Worm (Caenorhabditis elegans) whole organism, young adult: ENCODE results near the gene npr-4.
A peak's percentile ranks its signal among the peaks of the same experiment; 100 is the strongest.

Experiments used
- B0035.1 ChIP-seq: sonication (generic microtip); optimal IDR thresholded peaks from 2 replicates; lab custom pipeline; 2016; ENCODE audit warnings: missing genetic modification characterization, mild to moderate bottlenecking, missing compliant biosample characterization, missing genotype, missing genetic modification reagents
- F10E7.11 ChIP-seq: sonication (generic microtip); optimal IDR thresholded peaks from 2 replicates; lab custom pipeline; 2017; ENCODE audit warnings: mild to moderate bottlenecking, missing genetic modification characterization, moderate library complexity, missing compliant biosample characterization
- F22D6.2 ChIP-seq: sonication (generic microtip); optimal IDR thresholded peaks from 2 replicates; lab custom pipeline; 2016; ENCODE audit warnings: mild to moderate bottlenecking, missing genetic modification characterization, missing compliant biosample characterization
- F23B12.7 ChIP-seq: sonication (generic microtip); optimal IDR thresholded peaks from 2 replicates; lab custom pipeline; 2017; ENCODE audit warnings: missing genetic modification characterization, mild to moderate bottlenecking, missing compliant biosample characterization, antibody characterized with exemption, moderate library complexity; ENCODE audit not compliant: insufficient read depth
- F33H1.4 ChIP-seq: fragments of 200-800 bp; sonication (Bioruptor generic); IDR thresholded peaks from 2 replicates; pipeline ENCODE4 v1.3.6; 2022; ENCODE audit warnings: missing genetic modification reagents, missing genetic modification characterization, missing compliant biosample characterization
- F37B4.10 ChIP-seq: fragments of 200-800 bp; sonication (Bioruptor generic); IDR thresholded peaks from 2 replicates; pipeline ENCODE4 v1.3.6; 2022; ENCODE audit warnings: missing genetic modification characterization, missing compliant biosample characterization
- F52B5.7 ChIP-seq: sonication (generic microtip); optimal IDR thresholded peaks from 2 replicates; lab custom pipeline; 2016; ENCODE audit warnings: mild to moderate bottlenecking, missing genetic modification characterization, missing compliant biosample characterization
- K12H6.12 ChIP-seq: fragments of 200-800 bp; sonication (Bioruptor generic); optimal IDR thresholded peaks from 2 replicates; lab custom pipeline; 2018; ENCODE audit warnings: mild to moderate bottlenecking, missing genetic modification characterization, missing compliant biosample characterization
- T07F8.4 ChIP-seq: sonication (generic microtip); optimal IDR thresholded peaks from 2 replicates; lab custom pipeline; 2016; ENCODE audit warnings: mild to moderate bottlenecking, missing genetic modification characterization, moderate library complexity, missing compliant biosample characterization
- Y53G8AR.9 ChIP-seq: fragments of 200-800 bp; sonication (Bioruptor generic); conservative IDR thresholded peaks from 2 replicates; pipeline ENCODE4 v1.3.6; 2022; ENCODE audit warnings: missing genetic modification reagents, missing genetic modification characterization, missing compliant biosample characterization
- Y56A3A.18 ChIP-seq: fragments of 200-800 bp; sonication (Bioruptor generic); IDR thresholded peaks from 2 replicates; pipeline ENCODE4 v1.3.6; 2022; ENCODE audit warnings: missing genetic modification reagents, missing genetic modification characterization, missing compliant biosample characterization
- Y67H2A.10 ChIP-seq: fragments of 200-800 bp; sonication (Bioruptor generic); conservative IDR thresholded peaks from 2 replicates; pipeline ENCODE4 v1.3.6; 2022; ENCODE audit warnings: missing genetic modification reagents, missing genetic modification characterization, missing compliant biosample characterization
- Y79H2A.3 ChIP-seq: fragments of 200-800 bp; sonication (Bioruptor generic); conservative IDR thresholded peaks from 2 replicates; pipeline ENCODE4 v1.3.6; 2022; ENCODE audit warnings: missing genetic modification reagents, missing genetic modification characterization, missing compliant biosample characterization
- akir-1 ChIP-seq: fragments of 200-800 bp; sonication (Bioruptor generic); optimal IDR thresholded peaks from 2 replicates; lab custom pipeline; 2018; ENCODE audit warnings: mild to moderate bottlenecking, missing genetic modification characterization, moderate library complexity, missing compliant biosample characterization
- atf-7 ChIP-seq: sonication (generic microtip); optimal IDR thresholded peaks from 2 replicates; lab custom pipeline; 2017; ENCODE audit warnings: mild to moderate bottlenecking, missing genetic modification characterization, missing compliant biosample characterization
- athp-1 ChIP-seq: sonication (generic microtip); optimal IDR thresholded peaks from 2 replicates; lab custom pipeline; 2017; ENCODE audit warnings: mild to moderate bottlenecking, missing genetic modification characterization, missing compliant biosample characterization
- attf-6 ChIP-seq: fragments of 200-800 bp; sonication (Bioruptor generic); IDR thresholded peaks from 2 replicates; pipeline ENCODE4 v1.3.6; 2022; ENCODE audit warnings: missing genetic modification reagents, missing genetic modification characterization, missing compliant biosample characterization
- bed-1 ChIP-seq: fragments of 200-800 bp; sonication (Bioruptor generic); IDR thresholded peaks from 2 replicates; pipeline ENCODE4 v1.3.6; 2022; ENCODE audit warnings: missing genetic modification reagents, missing genetic modification characterization, missing compliant biosample characterization
- bed-2 ChIP-seq: fragments of 200-800 bp; sonication (Bioruptor generic); IDR thresholded peaks from 2 replicates; pipeline ENCODE4 v1.3.6; 2022; ENCODE audit warnings: missing genetic modification reagents, missing genetic modification characterization, missing compliant biosample characterization
- ceh-100 ChIP-seq: fragments of 200-800 bp; sonication (Bioruptor generic); IDR thresholded peaks from 2 replicates; pipeline ENCODE4 v1.3.6; 2022; ENCODE audit warnings: missing genetic modification reagents, missing genetic modification characterization, missing compliant biosample characterization
- ceh-27 ChIP-seq: fragments of 200-800 bp; sonication (Bioruptor generic); optimal IDR thresholded peaks from 2 replicates; lab custom pipeline; 2018; ENCODE audit warnings: mild to moderate bottlenecking, missing genetic modification characterization, moderate library complexity, missing compliant biosample characterization
- ceh-58 ChIP-seq: fragments of 200-800 bp; sonication (Bioruptor generic); IDR thresholded peaks from 2 replicates; pipeline ENCODE4 v1.3.6; 2022; ENCODE audit warnings: missing genetic modification characterization, missing compliant biosample characterization
- ceh-91 ChIP-seq: fragments of 200-800 bp; sonication (Bioruptor generic); IDR thresholded peaks from 2 replicates; pipeline ENCODE4 v1.3.6; 2022; ENCODE audit warnings: missing genetic modification reagents, missing genetic modification characterization, missing compliant biosample characterization
- chd-7 ChIP-seq: sonication (generic microtip); optimal IDR thresholded peaks from 2 replicates; lab custom pipeline; 2016; ENCODE audit warnings: mild to moderate bottlenecking, missing genetic modification characterization, moderate library complexity, missing compliant biosample characterization
- die-1 ChIP-seq: sonication (generic microtip); optimal IDR thresholded peaks from 2 replicates; lab custom pipeline; 2016; ENCODE audit warnings: missing genotype, mild to moderate bottlenecking, missing genetic modification characterization, missing compliant biosample characterization
- dox-1 ChIP-seq: fragments of 200-800 bp; sonication (Bioruptor generic); IDR thresholded peaks from 2 replicates; pipeline ENCODE4 v1.3.6; 2022; ENCODE audit warnings: missing genetic modification reagents, missing genetic modification characterization, missing compliant biosample characterization
- dpff-1 ChIP-seq: sonication (generic microtip); optimal IDR thresholded peaks from 2 replicates; lab custom pipeline; 2017; ENCODE audit warnings: mild to moderate bottlenecking, missing genetic modification characterization, missing compliant biosample characterization
- efl-1 ChIP-seq: fragments of 150-350 bp; optimal IDR thresholded peaks from 2 replicates; lab custom pipeline; 2014; ENCODE audit warnings: missing biosample characterization, missing genetic modification reagents, missing genetic modification characterization
- fkh-3 ChIP-seq: sonication (generic microtip); optimal IDR thresholded peaks from 2 replicates; lab custom pipeline; 2016; ENCODE audit warnings: mild to moderate bottlenecking, missing genetic modification characterization, missing compliant biosample characterization
- hmg-1.2 ChIP-seq: fragments of 200-800 bp; sonication (Bioruptor generic); IDR thresholded peaks from 2 replicates; pipeline ENCODE4 v1.3.6; 2022; ENCODE audit warnings: missing genetic modification reagents, missing genetic modification characterization, missing compliant biosample characterization
- hmg-20 ChIP-seq: fragments of 200-800 bp; sonication (Bioruptor generic); IDR thresholded peaks from 2 replicates; pipeline ENCODE4 v1.3.6; 2022; ENCODE audit warnings: missing genetic modification reagents, missing genetic modification characterization, missing compliant biosample characterization
- lag-1 ChIP-seq: fragments of 200-800 bp; sonication (Bioruptor generic); IDR thresholded peaks from 2 replicates; pipeline ENCODE4 v1.3.6; 2022; ENCODE audit warnings: missing genetic modification reagents, missing genetic modification characterization, missing compliant biosample characterization
- let-526 ChIP-seq: fragments of 200-800 bp; sonication (Bioruptor generic); IDR thresholded peaks from 2 replicates; pipeline ENCODE4 v1.3.6; 2022; ENCODE audit warnings: missing genetic modification reagents, missing genetic modification characterization, missing compliant biosample characterization
- let-607 ChIP-seq, 2 experiments: fragments of 200-800 bp in 1 of 2; sonication (Bioruptor generic) in 1 of 2; sonication (generic microtip) in 1 of 2; optimal IDR thresholded peaks; 2 replicates each; lab custom pipeline; 2016 to 2018; ENCODE audit warnings: mild to moderate bottlenecking in 2 of 2, missing compliant biosample characterization in 2 of 2, missing genetic modification characterization in 2 of 2, moderate library complexity in 2 of 2, missing genotype in 1 of 2
- lin-40 ChIP-seq: sonication (generic microtip); optimal IDR thresholded peaks from 2 replicates; lab custom pipeline; 2016; ENCODE audit warnings: missing genetic modification characterization, mild to moderate bottlenecking, missing compliant biosample characterization, missing genotype, missing genetic modification reagents
- madf-8 ChIP-seq: fragments of 200-800 bp; sonication (Bioruptor generic); conservative IDR thresholded peaks from 2 replicates; pipeline ENCODE4 v1.3.6; 2022; ENCODE audit warnings: missing genetic modification reagents, missing genetic modification characterization, missing compliant biosample characterization
- mes-4 ChIP-seq: sonication (generic microtip); optimal IDR thresholded peaks from 2 replicates; lab custom pipeline; 2016; ENCODE audit warnings: missing genotype, missing genetic modification characterization, missing compliant biosample characterization
- mxl-1 ChIP-seq: sonication (generic microtip); optimal IDR thresholded peaks from 2 replicates; lab custom pipeline; 2016; ENCODE audit warnings: missing genetic modification characterization, missing compliant biosample characterization
- nfya-2 ChIP-seq: fragments of 200-800 bp; sonication (Bioruptor generic); IDR thresholded peaks from 2 replicates; pipeline ENCODE4 v1.3.6; 2022; ENCODE audit warnings: missing genetic modification reagents, missing genetic modification characterization, missing compliant biosample characterization
- nhr-179 ChIP-seq: sonication (generic microtip); optimal IDR thresholded peaks from 2 replicates; lab custom pipeline; 2016; ENCODE audit warnings: mild to moderate bottlenecking, missing genetic modification characterization, missing compliant biosample characterization
- nhr-27 ChIP-seq: fragments of 200-800 bp; sonication (Bioruptor generic); optimal IDR thresholded peaks from 2 replicates; lab custom pipeline; 2018; ENCODE audit warnings: mild to moderate bottlenecking, missing genetic modification characterization, moderate library complexity, missing compliant biosample characterization
- nhr-80 ChIP-seq: sonication (generic microtip); optimal IDR thresholded peaks from 2 replicates; lab custom pipeline; 2016; ENCODE audit warnings: missing genetic modification characterization, missing compliant biosample characterization
- rpc-1 ChIP-seq, 2 experiments: fragments of 150-350 bp in 1 of 2; sonication (generic microtip) in 1 of 2; optimal IDR thresholded peaks; 2 replicates each; lab custom pipeline; 2014 to 2018; ENCODE audit warnings: missing biosample characterization in 1 of 2, missing genetic modification characterization in 1 of 2, missing genetic modification reagents in 1 of 2, missing genotype in 1 of 2
- snpc-1.1 ChIP-seq: sonication (generic microtip); optimal IDR thresholded peaks from 2 replicates; lab custom pipeline; 2017; ENCODE audit warnings: missing genetic modification characterization, mild to moderate bottlenecking, missing compliant biosample characterization, antibody characterized with exemption, moderate library complexity, missing genotype, missing genetic modification reagents; ENCODE audit not compliant: insufficient read depth
- tbp1 ChIP-seq: fragments of 200-800 bp; sonication (Bioruptor generic); optimal IDR thresholded peaks from 2 replicates; lab custom pipeline; 2018; ENCODE audit warnings: mild to moderate bottlenecking, missing genetic modification characterization, missing compliant biosample characterization
- unc-130 ChIP-seq: sonication (generic microtip); optimal IDR thresholded peaks from 2 replicates; lab custom pipeline; 2016; ENCODE audit warnings: missing genetic modification reagents, missing genetic modification characterization, missing compliant biosample characterization
- zim-3 ChIP-seq: sonication (generic microtip); optimal IDR thresholded peaks from 2 replicates; lab custom pipeline; 2017; ENCODE audit warnings: mild to moderate bottlenecking, missing genetic modification characterization, moderate library complexity, missing compliant biosample characterization

npr-4 gene

ce11 chrX:12563589-12563988 lies 12.1 kb upstream of the npr-4 start:
- TF ChIP-seq let-526 (peak; percentile 85), let-607 (tag; optimal IDR thresholded peaks at IDR 0.05; lab: Kevin White, UChicago) (peak; percentile 27 to 47), F23B12.7 (tag; lab: Kevin White, UChicago) (peak; percentile 75), hmg-1.2 (GFP tag; lab: Robert Waterston, UW) (peak; percentile 88), akir-1 (peak; percentile 79), F10E7.11 (tag; lab: Kevin White, UChicago) (peak; percentile 47), bed-2 (GFP tag; lab: Robert Waterston, UW) (peak; percentile 51; the same call in 1 of the 2 replicates), Y56A3A.18 (GFP tag; lab: Robert Waterston, UW) (peak; percentile 87; the same call in 1 of the 2 replicates), hmg-20 (GFP tag; lab: Robert Waterston, UW) (peak; percentile 86; the same call in 1 of the 2 replicates), ceh-100 (peak; percentile 50; the same call in 1 of the 2 replicates), tbp1 (peak; percentile 97), snpc-1.1 (peak; percentile 82), ceh-91 (peak; percentile 32; the same call in 1 of the 2 replicates), zim-3 (peak; percentile 69), B0035.1 (tag; lab: Kevin White, UChicago) (peak; percentile 63), F52B5.7 (tag; lab: Kevin White, UChicago) (no peak), dox-1 (GFP tag; lab: Robert Waterston, UW) (no peak; the same call in 1 of the 2 replicates), Y53G8AR.9 (GFP tag; lab: Robert Waterston, UW) (peak; percentile 72; the same call in 1 of the 2 replicates), unc-130 (GFP tag; lab: Kevin White, UChicago) (peak; percentile 51), F33H1.4 (no peak), Y79H2A.3 (GFP tag; lab: Robert Waterston, UW) (no peak), mxl-1 (tag; lab: Kevin White, UChicago) (peak; percentile 93), chd-7 (tag; lab: Kevin White, UChicago) (peak; percentile 86), die-1 (tag; lab: Kevin White, UChicago) (peak; percentile 96), nhr-80 (peak; percentile 36), K12H6.12 (tag; lab: Kevin White, UChicago) (peak; percentile 70), ceh-27 (GFP tag; lab: Kevin White, UChicago) (peak; percentile 81), T07F8.4 (tag; lab: Kevin White, UChicago) (peak; percentile 79), athp-1 (tag; lab: Kevin White, UChicago) (peak; percentile 76), attf-6 (GFP tag; lab: Robert Waterston, UW) (peak; percentile 81), bed-1 (GFP tag; lab: Robert Waterston, UW) (0 out of 2 replicates have a peak, but pooled peaks have one; percentile 86), atf-7 (tag; lab: Kevin White, UChicago) (peak; percentile 63), nfya-2 (GFP tag; lab: Robert Waterston, UW) (peak; percentile 94), F37B4.10 (GFP tag; lab: Robert Waterston, UW) (peak; percentile 93; the same call in 1 of the 2 replicates), rpc-1 (optimal IDR thresholded peaks at IDR 0.05; lab: Kevin White, UChicago) (peak; percentile 98), rpc-1 (tag; optimal IDR thresholded peaks at IDR 0.05; lab: Kevin White, UChicago) (peak; percentile 98), nhr-179 (peak; percentile 76), F22D6.2 (tag; lab: Kevin White, UChicago) (peak; percentile 46), efl-1 (GFP tag; lab: Kevin White, UChicago) (no peak), Y67H2A.10 (GFP tag; lab: Robert Waterston, UW) (peak; percentile 67; the same call in 1 of the 2 replicates), madf-8 (GFP tag; lab: Robert Waterston, UW) (no peak), fkh-3 (tag; lab: Kevin White, UChicago) (peak; percentile 90), dpff-1 (tag; lab: Kevin White, UChicago) (peak; percentile 51), lin-40 (no peak), nhr-27 (peak; percentile 60), mes-4 (tag; lab: Kevin White, UChicago) (peak; percentile 80), lag-1 (GFP tag; lab: Robert Waterston, UW) (no peak), ceh-58 (peak; percentile 94; the same call in 1 of the 2 replicates)
